Fruit fly (Drosophila melanogaster): ENCODE results near the gene Kcmf1.
A peak's percentile ranks its signal among the peaks of the same experiment; 100 is the strongest.

The Kcmf1 gene

DNA sequence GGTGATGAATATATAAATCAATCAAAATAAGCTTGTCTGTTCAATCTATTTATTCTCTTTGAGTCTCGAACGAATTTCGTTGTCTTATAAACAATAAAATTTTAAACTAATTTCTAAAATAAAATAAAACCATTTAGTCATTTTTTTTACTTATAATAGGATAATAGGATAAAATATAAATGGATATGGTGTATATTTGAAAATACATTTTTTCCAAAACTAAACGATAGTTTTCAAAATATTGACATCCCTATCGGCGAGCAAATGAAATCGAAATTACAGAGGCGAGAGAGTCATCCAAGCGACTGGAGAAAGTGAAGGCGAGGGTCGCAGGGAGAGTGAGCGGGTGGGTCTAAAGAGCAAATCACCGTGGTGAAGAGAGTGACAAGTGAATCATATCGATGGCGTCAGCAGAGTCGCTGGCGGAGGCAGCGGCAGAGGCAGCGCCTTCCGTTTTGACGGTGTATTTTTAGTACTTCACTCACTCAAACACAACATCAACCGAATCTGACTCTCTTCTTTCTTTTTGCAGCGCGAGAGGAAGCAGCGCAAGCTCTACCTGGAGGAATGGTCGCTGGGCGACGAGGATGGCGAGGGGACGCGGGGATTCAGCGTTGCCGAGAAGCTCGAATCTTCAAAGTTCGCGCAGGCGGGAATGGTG is 42.8 kb upstream of the Kcmf1 start (continued):
- TF ChIP-seq CG12659 (GFP tag; optimal IDR thresholded peaks at IDR 0.05) = peak; percentile 99
- peak; percentile 97 for TF ChIP-seq fd3F (GFP tag; optimal IDR thresholded peaks at IDR 0.05)
- TF ChIP-seq CG11093 (GFP tag; IDR thresholded peaks at IDR 0.05) = peak; percentile 85
- TF ChIP-seq CoRest (tag; optimal IDR thresholded peaks at IDR 0.05) = peak; percentile 99
- no peak for TF ChIP-seq unc-4 (GFP tag; IDR thresholded peaks at IDR 0.05; ENCODE audit: partially characterized antibody)
- TF ChIP-seq dpn (GFP tag; optimal IDR thresholded peaks at IDR 0.05) = peak; percentile 59 to 96
- TF ChIP-seq Spps (tag; optimal IDR thresholded peaks at IDR 0.05) = peak; percentile 99
- peak; percentile 94 for TF ChIP-seq CG16815 (GFP tag; optimal IDR thresholded peaks at IDR 0.05)
- TF ChIP-seq CG7786 (GFP tag; optimal IDR thresholded peaks at IDR 0.05) = peak; percentile 58
- TF ChIP-seq MESR4 (GFP tag; optimal IDR thresholded peaks at IDR 0.05) = peak; percentile 35
- no peak for TF ChIP-seq amos (GFP tag; IDR thresholded peaks at IDR 0.05; ENCODE audit: partially characterized antibody)
- no peak for TF ChIP-seq jigr1 (GFP tag; IDR thresholded peaks at IDR 0.05)
- TF ChIP-seq CG12391 (tag; optimal IDR thresholded peaks at IDR 0.05) = peak; percentile 100
- TF ChIP-seq zfh2 (GFP tag; optimal IDR thresholded peaks at IDR 0.05) = peak; percentile 70
- TF ChIP-seq CG10979 (tag; optimal IDR thresholded peaks at IDR 0.05) = peak; percentile 99
- no peak for TF ChIP-seq inv (GFP tag; IDR thresholded peaks at IDR 0.05; ENCODE audit: partially characterized antibody)
- TF ChIP-seq CG18262 (tag; optimal IDR thresholded peaks at IDR 0.05) = peak; percentile 100
- TF ChIP-seq Abd-B (GFP tag; optimal IDR thresholded peaks at IDR 0.05) = peak; percentile 95
- TF ChIP-seq Gug (GFP tag; IDR thresholded peaks at IDR 0.05) = peak; percentile 70
- no peak for TF ChIP-seq CG14965 (GFP tag; optimal IDR thresholded peaks at IDR 0.05; ENCODE audit: borderline replicate concordance)
- TF ChIP-seq HLH3B (GFP tag; IDR thresholded peaks at IDR 0.05) = no peak
- no peak for TF ChIP-seq knrl (GFP tag; IDR thresholded peaks at IDR 0.05; ENCODE audit: partially characterized antibody)
- peak; percentile 95 for TF ChIP-seq sens (GFP tag)
- TF ChIP-seq repo (GFP tag; optimal IDR thresholded peaks at IDR 0.05) = peak; percentile 23
- TF ChIP-seq mld (GFP tag; IDR thresholded peaks at IDR 0.05; ENCODE audit: partially characterized antibody) = no peak
- TF ChIP-seq croc (GFP tag; conservative IDR thresholded peaks at IDR 0.05) = peak; percentile 90
- peak; percentile 92 for TF ChIP-seq Usf (GFP tag; optimal IDR thresholded peaks at IDR 0.05)
- peak; percentile 99 for TF ChIP-seq CG10147 (GFP tag; optimal IDR thresholded peaks at IDR 0.05)
- peak; percentile 4 for TF ChIP-seq fu2 (GFP tag; optimal IDR thresholded peaks at IDR 0.05)
- peak; percentile 98 for TF ChIP-seq Ssrp (tag; optimal IDR thresholded peaks at IDR 0.05)
- peak; percentile 98 for TF ChIP-seq B-H2 (GFP tag; optimal IDR thresholded peaks at IDR 0.05)
- TF ChIP-seq p53 (GFP tag; optimal IDR thresholded peaks at IDR 0.05) = peak; percentile 20
- no peak for TF ChIP-seq CG13287 (GFP tag; IDR thresholded peaks at IDR 0.05; ENCODE audit: partially characterized antibody)
- TF ChIP-seq btn (GFP tag; optimal IDR thresholded peaks at IDR 0.05) = no peak
- peak; percentile 99 for TF ChIP-seq Sox102F (GFP tag; optimal IDR thresholded peaks at IDR 0.05)
- peak; percentile 99 for TF ChIP-seq gsb-n (tag; optimal IDR thresholded peaks at IDR 0.05)
- peak; percentile 12 for TF ChIP-seq CG8089 (GFP tag; optimal IDR thresholded peaks at IDR 0.05)
- no peak for TF ChIP-seq row (GFP tag; IDR thresholded peaks at IDR 0.05)
- TF ChIP-seq CG13624 (GFP tag; optimal IDR thresholded peaks at IDR 0.05) = peak; percentile 7
- no peak for TF ChIP-seq E2f2 (GFP tag; IDR thresholded peaks at IDR 0.05)
- TF ChIP-seq CG14014 (GFP tag; IDR thresholded peaks at IDR 0.05) = no peak
- no peak for TF ChIP-seq CG5953 (GFP tag; IDR thresholded peaks at IDR 0.05)
- TF ChIP-seq CG33557 (GFP tag; optimal IDR thresholded peaks at IDR 0.05) = peak; percentile 100
- TF ChIP-seq Dbx (GFP tag; IDR thresholded peaks at IDR 0.05) = no peak
- no peak for TF ChIP-seq CG10959 (GFP tag; IDR thresholded peaks at IDR 0.05)
- no peak for TF ChIP-seq CG32532 (GFP tag; IDR thresholded peaks at IDR 0.05)
- TF ChIP-seq so (GFP tag; IDR thresholded peaks at IDR 0.05) = no peak
- TF ChIP-seq ttk (GFP tag; IDR thresholded peaks at IDR 0.05) = no peak
- TF ChIP-seq chif (GFP tag; optimal IDR thresholded peaks at IDR 0.05) = peak; percentile 45 to 70
- peak; percentile 99 for TF ChIP-seq CG13424 (tag; optimal IDR thresholded peaks at IDR 0.05)
